Comparison of ENCODE assay signal across 2 fruit fly cellular contexts in the genomic region with DNA sequence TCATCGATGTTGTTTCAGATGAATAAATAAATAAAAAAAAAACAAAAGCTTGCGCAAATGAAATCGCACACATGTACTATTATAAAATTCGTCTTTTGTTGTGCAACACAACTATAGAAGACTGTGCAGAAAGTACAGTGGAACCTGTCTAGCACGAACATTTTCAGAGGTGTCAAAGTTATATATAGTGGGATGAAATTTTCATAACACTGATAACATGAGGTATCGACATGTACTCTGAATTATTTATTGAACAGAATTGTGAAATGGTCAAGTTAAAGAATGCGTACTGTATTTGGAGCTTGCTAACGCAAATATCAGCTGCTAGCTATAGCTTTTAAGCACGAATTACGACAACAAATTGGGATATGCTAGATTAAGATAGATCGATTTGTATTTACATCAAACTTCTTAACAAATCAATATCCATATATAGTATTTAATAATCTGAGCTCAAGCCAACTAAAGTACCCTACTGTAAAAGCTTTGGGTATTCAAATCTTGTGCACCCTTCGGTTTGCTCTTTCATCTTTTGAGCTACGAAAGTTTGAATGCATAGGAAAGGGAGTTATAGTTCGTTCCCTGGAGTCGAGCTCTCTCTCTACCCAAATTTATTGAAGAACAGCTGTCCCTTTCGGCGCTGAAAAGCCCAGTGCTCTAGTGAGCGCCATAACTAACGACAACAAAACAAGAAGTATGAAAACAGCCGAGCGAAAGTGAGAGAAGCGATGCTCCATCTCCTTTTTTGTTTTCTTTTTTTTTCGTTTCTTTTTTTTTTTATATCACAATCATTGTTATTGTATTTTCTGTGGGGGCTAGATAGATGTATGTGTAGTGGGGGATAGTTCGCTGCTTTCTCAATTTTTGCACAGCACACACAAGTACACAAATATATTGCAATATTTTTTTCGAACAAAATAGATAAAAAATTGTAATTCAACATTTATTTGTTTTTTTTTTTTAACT.
TF ChIP-seq lines count a peak whose summit lies in the region.

No protein-coding gene starts in this region.

TF ChIP-seq in whole organism, embryonic, 481 proteins besides CTCF, POLR2A, EP300 and RAD21 (continued from another document and continues in another):
- TF ChIP-seq phol (tag; optimal IDR thresholded peaks at IDR 0.05; lab: Kevin White, UChicago): peak; percentile 84
- TF ChIP-seq CG9437 (GFP tag; optimal IDR thresholded peaks at IDR 0.05; lab: Kevin White, UChicago): peak; percentile 77
- no peak for TF ChIP-seq Tbp (GFP tag; optimal IDR thresholded peaks at IDR 0.05; lab: Kevin White, UChicago)
- peak; percentile 93 for TF ChIP-seq lmd (GFP tag; IDR thresholded peaks at IDR 0.05; lab: Robert Waterston, UW)
- peak; percentile 85 for TF ChIP-seq HLH3B (GFP tag; IDR thresholded peaks at IDR 0.05; lab: Robert Waterston, UW)
- peak; percentile 95 for TF ChIP-seq dysf (GFP tag; IDR thresholded peaks at IDR 0.05; lab: Robert Waterston, UW)
- TF ChIP-seq Dip2 (GFP tag; IDR thresholded peaks at IDR 0.05; lab: Robert Waterston, UW): no peak; the same call in 1 of the 2 replicates
- TF ChIP-seq schlank (tag; optimal IDR thresholded peaks at IDR 0.05; lab: Kevin White, UChicago): peak; percentile 89
- peak; percentile 79 for TF ChIP-seq CG5180 (GFP tag; optimal IDR thresholded peaks at IDR 0.05; lab: Kevin White, UChicago)
- peak; percentile 91 for TF ChIP-seq chm (GFP tag; IDR thresholded peaks at IDR 0.05; lab: Robert Waterston, UW)
- no peak for TF ChIP-seq lov (optimal IDR thresholded peaks at IDR 0.05; lab: Kevin White, UChicago)
- TF ChIP-seq lov (GFP tag; IDR thresholded peaks at IDR 0.05; lab: Robert Waterston, UW): peak; percentile 85
- TF ChIP-seq h (optimal IDR thresholded peaks at IDR 0.05; lab: Kevin White, UChicago): no peak
- TF ChIP-seq pum (GFP tag; optimal IDR thresholded peaks at IDR 0.05; lab: Kevin White, UChicago): peak; percentile 82
- peak; percentile 9 for TF ChIP-seq BEAF-32 (GFP tag; optimal IDR thresholded peaks at IDR 0.05; lab: Kevin White, UChicago)
- TF ChIP-seq lilli (GFP tag; optimal IDR thresholded peaks at IDR 0.05; lab: Kevin White, UChicago): peak; percentile 94
- TF ChIP-seq pros (GFP tag; optimal IDR thresholded peaks at IDR 0.05; lab: Kevin White, UChicago): no peak
- TF ChIP-seq trem (tag; optimal IDR thresholded peaks at IDR 0.05; lab: Kevin White, UChicago): peak; percentile 7
- peak; percentile 60 for TF ChIP-seq Nf-YB (GFP tag; optimal IDR thresholded peaks at IDR 0.05; lab: Kevin White, UChicago)
- TF ChIP-seq Fer1 (GFP tag; optimal IDR thresholded peaks at IDR 0.05; lab: Kevin White, UChicago): peak; percentile 93
- TF ChIP-seq jigr1 (GFP tag; IDR thresholded peaks at IDR 0.05; lab: Robert Waterston, UW): peak; percentile 72; the same call in 1 of the 3 replicates
- TF ChIP-seq dm (GFP tag; optimal IDR thresholded peaks at IDR 0.05; lab: Kevin White, UChicago): peak; percentile 63
- TF ChIP-seq Poxn (GFP tag; IDR thresholded peaks at IDR 0.05; lab: Robert Waterston, UW): peak; percentile 80
- peak; percentile 93 for TF ChIP-seq CG7372 (GFP tag; IDR thresholded peaks at IDR 0.05; lab: Robert Waterston, UW)
- TF ChIP-seq Hmr (GFP tag; optimal IDR thresholded peaks at IDR 0.05; lab: Kevin White, UChicago): peak; percentile 93
- peak; percentile 93 for TF ChIP-seq CG3281 (GFP tag; optimal IDR thresholded peaks at IDR 0.05; lab: Kevin White, UChicago)
- TF ChIP-seq CG17612 (GFP tag; IDR thresholded peaks at IDR 0.05; lab: Robert Waterston, UW): peak; percentile 79
- peak; percentile 46 for TF ChIP-seq psq (GFP tag; optimal IDR thresholded peaks at IDR 0.05; lab: Kevin White, UChicago)
- peak; percentile 37 for TF ChIP-seq CG33557 (GFP tag; optimal IDR thresholded peaks at IDR 0.05; lab: Kevin White, UChicago)
- TF ChIP-seq Nf-YC (tag; optimal IDR thresholded peaks at IDR 0.05; lab: Kevin White, UChicago): peak; percentile 81
- peak; percentile 91 for TF ChIP-seq sens-2 (GFP tag; IDR thresholded peaks at IDR 0.05; lab: Robert Waterston, UW)
- TF ChIP-seq zfh2 (GFP tag; optimal IDR thresholded peaks at IDR 0.05; lab: Kevin White, UChicago): peak; percentile 93
- TF ChIP-seq CG14860 (GFP tag; IDR thresholded peaks at IDR 0.05; lab: Robert Waterston, UW; ENCODE audit: partially characterized antibody): no peak
- TF ChIP-seq Stat92E (GFP tag; optimal IDR thresholded peaks at IDR 0.05; lab: Kevin White, UChicago): no peak
- TF ChIP-seq CG1647 (GFP tag; optimal IDR thresholded peaks at IDR 0.05; lab: Kevin White, UChicago): peak; percentile 90
- peak; percentile 95 for TF ChIP-seq lab (GFP tag; optimal IDR thresholded peaks at IDR 0.05; lab: Kevin White, UChicago)
- peak; percentile 94 for TF ChIP-seq ind (GFP tag; optimal IDR thresholded peaks at IDR 0.05; lab: Kevin White, UChicago)
- TF ChIP-seq CG34224 (GFP tag; IDR thresholded peaks at IDR 0.05; lab: Robert Waterston, UW; ENCODE audit: partially characterized antibody): no peak
- peak; percentile 73; the same call in 1 of the 2 replicates for TF ChIP-seq aop (GFP tag; IDR thresholded peaks at IDR 0.05; lab: Robert Waterston, UW)
- peak; percentile 93 for TF ChIP-seq unpg (GFP tag; optimal IDR thresholded peaks at IDR 0.05; lab: Kevin White, UChicago)
- TF ChIP-seq da (GFP tag; optimal IDR thresholded peaks at IDR 0.05; lab: Kevin White, UChicago): peak; percentile 65
- peak; percentile 92 for TF ChIP-seq gem (tag; optimal IDR thresholded peaks at IDR 0.05; lab: Kevin White, UChicago)
- peak; percentile 73 for TF ChIP-seq Bdp1 (GFP tag; optimal IDR thresholded peaks at IDR 0.05; lab: Kevin White, UChicago)
- TF ChIP-seq usp (GFP tag; optimal IDR thresholded peaks at IDR 0.05; lab: Kevin White, UChicago): no peak
- TF ChIP-seq repo (GFP tag; optimal IDR thresholded peaks at IDR 0.05; lab: Kevin White, UChicago): peak; percentile 83
- TF ChIP-seq slou (GFP tag; optimal IDR thresholded peaks at IDR 0.05; lab: Kevin White, UChicago): peak; percentile 71
- TF ChIP-seq run (tag; optimal IDR thresholded peaks at IDR 0.05; lab: Kevin White, UChicago): peak; percentile 75
- TF ChIP-seq CG6683 (GFP tag; optimal IDR thresholded peaks at IDR 0.05; lab: Kevin White, UChicago): peak; percentile 75
- peak; percentile 93 for TF ChIP-seq gro (GFP tag; optimal IDR thresholded peaks at IDR 0.05; lab: Kevin White, UChicago)
- TF ChIP-seq crc (GFP tag; optimal IDR thresholded peaks at IDR 0.05; lab: Kevin White, UChicago): peak; percentile 77
- peak; percentile 89 for TF ChIP-seq ATbp (GFP tag; optimal IDR thresholded peaks at IDR 0.05; lab: Kevin White, UChicago)
- TF ChIP-seq CG6175 (GFP tag; IDR thresholded peaks at IDR 0.05; lab: Robert Waterston, UW): peak; percentile 83; the same call in 2 of the 3 replicates
- peak; percentile 89 for TF ChIP-seq sisA (GFP tag; IDR thresholded peaks at IDR 0.05; lab: Robert Waterston, UW)
- TF ChIP-seq CG9215 (GFP tag; IDR thresholded peaks at IDR 0.05; lab: Robert Waterston, UW): peak; percentile 79
- peak; percentile 79 for TF ChIP-seq MTF-1 (GFP tag; optimal IDR thresholded peaks at IDR 0.05; lab: Kevin White, UChicago; ENCODE audit: borderline replicate concordance)
- TF ChIP-seq grn (GFP tag; optimal IDR thresholded peaks at IDR 0.05; lab: Kevin White, UChicago): no peak
- peak; percentile 80 for TF ChIP-seq kah (GFP tag; optimal IDR thresholded peaks at IDR 0.05; lab: Kevin White, UChicago)
- peak; percentile 70 to 91 for TF ChIP-seq Hr51 (GFP tag; optimal IDR thresholded peaks at IDR 0.05; lab: Kevin White, UChicago)
- no peak for TF ChIP-seq zf30C (GFP tag; optimal IDR thresholded peaks at IDR 0.05; lab: Kevin White, UChicago)

TF ChIP-seq in whole organism, prepupa, 60 proteins besides CTCF, POLR2A, EP300 and RAD21 (continued from another document):
- TF ChIP-seq CG7368 (GFP tag; optimal IDR thresholded peaks at IDR 0.05; lab: Kevin White, UChicago) (peak; percentile 70), Hr39 (GFP tag; optimal IDR thresholded peaks at IDR 0.05; lab: Kevin White, UChicago) (peak; percentile 83), CG6808 (GFP tag; optimal IDR thresholded peaks at IDR 0.05; lab: Kevin White, UChicago) (peak; percentile 26), Eip93F (GFP tag; optimal IDR thresholded peaks at IDR 0.05; lab: Kevin White, UChicago) (no peak), CG34406 (GFP tag; optimal IDR thresholded peaks at IDR 0.05; lab: Kevin White, UChicago) (peak; percentile 62), CG11762 (GFP tag; optimal IDR thresholded peaks at IDR 0.05; lab: Kevin White, UChicago; ENCODE audit: insufficient read depth) (peak; percentile 50), CG6276 (GFP tag; optimal IDR thresholded peaks at IDR 0.05; lab: Kevin White, UChicago) (peak; percentile 74), OdsH (GFP tag; optimal IDR thresholded peaks at IDR 0.05; lab: Kevin White, UChicago) (peak; percentile 82), CG6854 (GFP tag; optimal IDR thresholded peaks at IDR 0.05; lab: Kevin White, UChicago) (peak; percentile 8), Ets96B (tag; optimal IDR thresholded peaks at IDR 0.05; lab: Kevin White, UChicago) (peak; percentile 35), fd59A (GFP tag; optimal IDR thresholded peaks at IDR 0.05; lab: Kevin White, UChicago) (peak; percentile 41), CG3032 (tag; optimal IDR thresholded peaks at IDR 0.05; lab: Kevin White, UChicago) (peak; percentile 57), CG8119 (GFP tag; IDR thresholded peaks at IDR 0.05; lab: Robert Waterston, UW) (peak; percentile 77), Gug (GFP tag; IDR thresholded peaks at IDR 0.05; lab: Robert Waterston, UW) (peak; percentile 81)
